Fruit fly (Drosophila melanogaster): ENCODE measurements around the gene CG45487.

Gene CG45487

dm6 chrX:19897328-19897990, 17.6 kb downstream of the CG45487 start (continued):
- TF ChIP-seq cyc (GFP tag; optimal IDR thresholded peaks at IDR 0.05), result no peak
- no peak for TF ChIP-seq topi (GFP tag; optimal IDR thresholded peaks at IDR 0.05)
- no peak for TF ChIP-seq CG16779 (tag; optimal IDR thresholded peaks at IDR 0.05)
- no peak for TF ChIP-seq fd59A (GFP tag; optimal IDR thresholded peaks at IDR 0.05)
- peak; percentile 26 for TF ChIP-seq Ets96B (tag; optimal IDR thresholded peaks at IDR 0.05)
- TF ChIP-seq pdm3 (GFP tag; optimal IDR thresholded peaks at IDR 0.05), result no peak
- peak; percentile 4 for TF ChIP-seq CG32006 (GFP tag; optimal IDR thresholded peaks at IDR 0.05)

dm6 chrX:19892070-19892469, 23.0 kb downstream of the CG45487 start:
- TF ChIP-seq CG15336 (GFP tag; IDR thresholded peaks at IDR 0.05) (no peak), CG10631 (GFP tag; optimal IDR thresholded peaks at IDR 0.05) (no peak), acj6 (GFP tag; optimal IDR thresholded peaks at IDR 0.05) (no peak), Hr4 (GFP tag; optimal IDR thresholded peaks at IDR 0.05) (no peak), esn (GFP tag; optimal IDR thresholded peaks at IDR 0.05) (no peak), Eip78C (GFP tag) (peak; percentile 41), fd59A (GFP tag; optimal IDR thresholded peaks at IDR 0.05) (no peak), CG8319 (GFP tag; optimal IDR thresholded peaks at IDR 0.05) (no peak), CG7368 (GFP tag; optimal IDR thresholded peaks at IDR 0.05) (no peak)

dm6 chrX:19890010-19890665, 24.9 kb downstream of the CG45487 start, which contains the start of gene amn:
amn (minus strand) TSS chrX:19890060.
- TF ChIP-seq CG7368 (GFP tag; optimal IDR thresholded peaks at IDR 0.05), result no peak
- no peak for TF ChIP-seq eg (GFP tag; IDR thresholded peaks at IDR 0.05)
- TF ChIP-seq Smox (GFP tag; optimal IDR thresholded peaks at IDR 0.05), result no peak
- TF ChIP-seq CG3032 (tag; optimal IDR thresholded peaks at IDR 0.05), result no peak
- TF ChIP-seq CG8319 (GFP tag; optimal IDR thresholded peaks at IDR 0.05), result no peak
- TF ChIP-seq CG15336 (GFP tag; IDR thresholded peaks at IDR 0.05), result no peak
- no peak for TF ChIP-seq CG6808 (GFP tag; optimal IDR thresholded peaks at IDR 0.05)

- TF ChIP-seq Gug (GFP tag; IDR thresholded peaks at IDR 0.05), result no peak
- TF ChIP-seq Sox102F (GFP tag; optimal IDR thresholded peaks at IDR 0.05), result peak; percentile 79
- TF ChIP-seq CG32006 (GFP tag; optimal IDR thresholded peaks at IDR 0.05), result peak; percentile 66
- TF ChIP-seq pdm3 (GFP tag; optimal IDR thresholded peaks at IDR 0.05), result peak; percentile 81
- peak; percentile 1 for TF ChIP-seq CG6854 (GFP tag; optimal IDR thresholded peaks at IDR 0.05)
- no peak for TF ChIP-seq fd85E (GFP tag; optimal IDR thresholded peaks at IDR 0.05)
- TF ChIP-seq CG3032 (tag; optimal IDR thresholded peaks at IDR 0.05), result peak; percentile 64
- peak; percentile 37; the same call in 1 of the 2 replicates for TF ChIP-seq CG15336 (GFP tag; IDR thresholded peaks at IDR 0.05)
- TF ChIP-seq CG4318 (GFP tag; optimal IDR thresholded peaks at IDR 0.05), result peak; percentile 46
- peak; percentile 80 for TF ChIP-seq Met (GFP tag; optimal IDR thresholded peaks at IDR 0.05)
- peak; percentile 71 for TF ChIP-seq OdsH (GFP tag; optimal IDR thresholded peaks at IDR 0.05)
- TF ChIP-seq Hr38 (GFP tag; optimal IDR thresholded peaks at IDR 0.05), result no peak
- TF ChIP-seq CG11762 (GFP tag; optimal IDR thresholded peaks at IDR 0.05; ENCODE audit: insufficient read depth), result peak; percentile 43
- TF ChIP-seq CG3919 (GFP tag; optimal IDR thresholded peaks at IDR 0.05), result peak; percentile 74
- TF ChIP-seq CG10669 (GFP tag; optimal IDR thresholded peaks at IDR 0.05), result peak; percentile 78
- peak; percentile 79 for TF ChIP-seq topi (GFP tag; optimal IDR thresholded peaks at IDR 0.05)
- peak; percentile 50 for TF ChIP-seq CG6808 (GFP tag; optimal IDR thresholded peaks at IDR 0.05)
- TF ChIP-seq CG9139 (GFP tag; optimal IDR thresholded peaks at IDR 0.05), result peak; percentile 28
- peak; percentile 75 for TF ChIP-seq Sox14 (GFP tag; optimal IDR thresholded peaks at IDR 0.05)
- TF ChIP-seq Ets96B (tag; optimal IDR thresholded peaks at IDR 0.05), result peak; percentile 67
- TF ChIP-seq eg (GFP tag; IDR thresholded peaks at IDR 0.05), result peak; percentile 63; the same call in 2 of the 3 replicates
- peak; percentile 65 for TF ChIP-seq net (GFP tag; optimal IDR thresholded peaks at IDR 0.05)
- TF ChIP-seq CG34406 (GFP tag; optimal IDR thresholded peaks at IDR 0.05), result peak; percentile 63
- peak; percentile 33; the same call in 1 of the 3 replicates for TF ChIP-seq CG8119 (GFP tag; IDR thresholded peaks at IDR 0.05)
- peak; percentile 66 for TF ChIP-seq Hr4 (GFP tag; optimal IDR thresholded peaks at IDR 0.05)
- TF ChIP-seq Blimp-1 (GFP tag; optimal IDR thresholded peaks at IDR 0.05), result no peak
- peak; percentile 18 for TF ChIP-seq Lpt (GFP tag; optimal IDR thresholded peaks at IDR 0.05)
- TF ChIP-seq CG10631 (GFP tag; optimal IDR thresholded peaks at IDR 0.05), result peak; percentile 76
- peak in 1 of 2 experiments; percentile 76 for TF ChIP-seq salr (GFP tag; optimal IDR thresholded peaks at IDR 0.05)
- TF ChIP-seq Eip75B (GFP tag; optimal IDR thresholded peaks at IDR 0.05), result peak; percentile 78
- peak; percentile 72 for TF ChIP-seq CG1621 (tag; optimal IDR thresholded peaks at IDR 0.05)
- TF ChIP-seq acj6 (GFP tag; optimal IDR thresholded peaks at IDR 0.05), result peak; percentile 77
- TF ChIP-seq CG6276 (GFP tag; optimal IDR thresholded peaks at IDR 0.05), result no peak
Observed at dm6 chrX:19889128-19889756, 25.8 kb downstream of the CG45487 start.

All from whole organism, prepupa.